Worm (Caenorhabditis elegans): Measurements from ENCODE around the gene C01G10.6.

- TF ChIP-seq T23F11.4 (GFP tag; optimal IDR thresholded peaks at IDR 0.05), result no peak
- TF ChIP-seq pqm-1 (tag; optimal IDR thresholded peaks at IDR 0.05), result no peak
- TF ChIP-seq fkh-10 (GFP tag; optimal IDR thresholded peaks at IDR 0.05), result no peak
- TF ChIP-seq che-1 (tag; optimal IDR thresholded peaks at IDR 0.05), result no peak
- no peak for TF ChIP-seq hlh-8 (tag; optimal IDR thresholded peaks at IDR 0.05)
- TF ChIP-seq ama-1 (optimal IDR thresholded peaks at IDR 0.05), result no peak
- no peak for TF ChIP-seq hlh-6 (tag; optimal IDR thresholded peaks at IDR 0.05)
Measured at ce11 chrV:15055873-15056272, 31.6 kb upstream of the C01G10.6 start, which contains the start of gene C25D7.16.
